Fruit fly (Drosophila melanogaster) whole organism: ENCODE results near the gene Gr22f.

ENCODE experiments used
- pan ChIP-seq: fragments of >200 bp; optimal IDR thresholded peaks from 2 replicates; lab custom pipeline; 2017
- usp ChIP-seq: fragments of >200 bp; optimal IDR thresholded peaks from 2 replicates; lab custom pipeline; 2017; ENCODE audit warnings: missing biosample characterization, missing genetic modification characterization, mixed read lengths

DNA sequence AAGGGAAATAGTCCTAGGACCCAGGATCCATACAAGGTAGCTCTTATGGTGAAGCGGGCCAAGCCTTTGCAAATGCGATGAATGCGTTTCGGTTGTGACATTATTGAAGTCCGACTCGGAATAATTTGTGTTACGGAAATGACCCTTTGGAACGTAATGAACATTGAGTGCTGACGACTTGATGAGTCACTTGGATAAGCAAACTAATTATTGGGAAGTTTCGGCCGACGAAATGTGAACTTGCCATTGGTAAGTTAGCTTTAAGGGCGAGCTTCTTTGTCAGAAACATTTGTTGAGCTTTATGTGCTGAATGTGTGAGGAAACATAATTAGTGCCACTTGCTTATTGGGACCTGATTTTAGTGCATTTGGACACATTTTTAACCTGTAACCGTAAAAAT lies 38.6 kb upstream of the Gr22f start, which contains the start of gene Gr22a:
- TF ChIP-seq usp (GFP tag; lab: Kevin White, UChicago) (no peak), pan (lab: Kevin White, UChicago) (no peak)
